Worm (Caenorhabditis elegans) whole organism, L2 larva: ENCODE results near the gene kcmf-1.

ENCODE experiments used
- C34F6.9 ChIP-seq: fragments of 150-350 bp; optimal IDR thresholded peaks from 2 replicates; lab custom pipeline; 2014; ENCODE audit warnings: missing biosample characterization, missing genetic modification characterization
- F13H6.1 ChIP-seq: sonication (generic microtip); optimal IDR thresholded peaks from 2 replicates; lab custom pipeline; 2016; ENCODE audit warnings: missing genetic modification characterization, missing compliant biosample characterization
- Y55F3AM.14 ChIP-seq: fragments of 200-800 bp; sonication (Bioruptor generic); optimal IDR thresholded peaks from 2 replicates; lab custom pipeline; 2018; ENCODE audit warnings: mild to moderate bottlenecking, missing genetic modification characterization, missing compliant biosample characterization
- ZK546.5 ChIP-seq: sonication (generic microtip); optimal IDR thresholded peaks from 2 replicates; lab custom pipeline; 2017; ENCODE audit warnings: missing biosample characterization, missing genetic modification characterization
- aly-2 ChIP-seq: fragments of 150-350 bp; optimal IDR thresholded peaks from 2 replicates; lab custom pipeline; 2014; ENCODE audit warnings: missing biosample characterization, missing genetic modification characterization
- ama-1 ChIP-seq: fragments of 150-350 bp; optimal IDR thresholded peaks from 2 replicates; lab custom pipeline; 2018; ENCODE audit warnings: inconsistent platforms
- blmp-1 ChIP-seq: sonication (generic microtip); optimal IDR thresholded peaks from 2 replicates; lab custom pipeline; 2017; ENCODE audit warnings: missing genetic modification characterization, mild to moderate bottlenecking, missing compliant biosample characterization, antibody characterized with exemption, moderate library complexity; ENCODE audit not compliant: insufficient read depth
- ceh-16 ChIP-seq: fragments of 150-350 bp; optimal IDR thresholded peaks from 2 replicates; lab custom pipeline; 2014; ENCODE audit warnings: missing biosample characterization, missing genetic modification characterization
- ceh-82 ChIP-seq: fragments of 150-350 bp; optimal IDR thresholded peaks from 2 replicates; lab custom pipeline; 2014; ENCODE audit warnings: missing biosample characterization, missing genetic modification characterization
- dmd-4 ChIP-seq: sonication (generic microtip); optimal IDR thresholded peaks from 2 replicates; lab custom pipeline; 2017; ENCODE audit warnings: missing biosample characterization, missing genetic modification characterization
- egl-27 ChIP-seq: sonication (generic microtip); optimal IDR thresholded peaks from 3 replicates; lab custom pipeline; 2017; ENCODE audit warnings: missing biosample characterization, missing genetic modification reagents, missing genetic modification characterization
- elt-3 ChIP-seq: sonication (generic microtip); optimal IDR thresholded peaks from 2 replicates; lab custom pipeline; 2017; ENCODE audit warnings: missing biosample characterization, missing genetic modification characterization
- gmeb-1 ChIP-seq: fragments of 150-350 bp; optimal IDR thresholded peaks from 2 replicates; lab custom pipeline; 2014; ENCODE audit warnings: missing biosample characterization, missing genetic modification characterization
- lin-11 ChIP-seq: fragments of 150-350 bp; sonication (generic microtip); optimal IDR thresholded peaks from 2 replicates; lab custom pipeline; 2014; ENCODE audit warnings: missing biosample characterization, missing genetic modification characterization, inconsistent platforms, mixed read lengths
- lsy-2 ChIP-seq, 2 experiments: fragments of 150-350 bp in 1 of 2; sonication (generic microtip) in 1 of 2; optimal IDR thresholded peaks; 2 replicates each; lab custom pipeline; 2014 to 2017; ENCODE audit warnings: missing biosample characterization in 2 of 2, missing genetic modification characterization in 2 of 2
- mab-5 ChIP-seq: fragments of 150-350 bp; optimal IDR thresholded peaks from 2 replicates; lab custom pipeline; 2014; ENCODE audit warnings: missing biosample characterization, missing genetic modification characterization
- mbf-1 ChIP-seq: sonication (generic microtip); optimal IDR thresholded peaks from 2 replicates; lab custom pipeline; 2017; ENCODE audit warnings: missing biosample characterization, missing genetic modification characterization
- nhr-10 ChIP-seq: sonication (generic microtip); optimal IDR thresholded peaks from 2 replicates; lab custom pipeline; 2017; ENCODE audit warnings: missing biosample characterization, missing genetic modification characterization
- nhr-11 ChIP-seq: fragments of 150-350 bp; optimal IDR thresholded peaks from 2 replicates; lab custom pipeline; 2014; ENCODE audit warnings: missing biosample characterization, missing genetic modification characterization
- nhr-12 ChIP-seq: fragments of 150-350 bp; optimal IDR thresholded peaks from 2 replicates; lab custom pipeline; 2014; ENCODE audit warnings: missing biosample characterization, missing genetic modification characterization
- nhr-21 ChIP-seq: fragments of 150-350 bp; optimal IDR thresholded peaks from 2 replicates; lab custom pipeline; 2014; ENCODE audit warnings: missing biosample characterization, missing genetic modification characterization
- nhr-23 ChIP-seq: fragments of 150-350 bp; optimal IDR thresholded peaks from 2 replicates; lab custom pipeline; 2014; ENCODE audit warnings: missing biosample characterization, missing genetic modification reagents, missing genetic modification characterization
- nhr-25 ChIP-seq: fragments of 150-350 bp; sonication (generic microtip); optimal IDR thresholded peaks from 3 replicates; lab custom pipeline; 2014; ENCODE audit warnings: missing biosample characterization, missing genetic modification characterization
- nhr-6 ChIP-seq: fragments of 150-350 bp; optimal IDR thresholded peaks from 2 replicates; lab custom pipeline; 2014; ENCODE audit warnings: missing biosample characterization, missing genetic modification characterization
- nhr-77 ChIP-seq: fragments of 150-350 bp; optimal IDR thresholded peaks from 2 replicates; lab custom pipeline; 2014; ENCODE audit warnings: missing biosample characterization, missing genetic modification characterization
- peb-1 ChIP-seq: fragments of 150-350 bp; optimal IDR thresholded peaks from 2 replicates; lab custom pipeline; 2014; ENCODE audit warnings: missing biosample characterization, missing genetic modification characterization
- skn-1 ChIP-seq: sonication (generic microtip); optimal IDR thresholded peaks from 2 replicates; lab custom pipeline; 2017; ENCODE audit warnings: missing biosample characterization, missing genetic modification characterization
- sma-3 ChIP-seq: sonication (generic microtip); optimal IDR thresholded peaks from 2 replicates; lab custom pipeline; 2016; ENCODE audit warnings: missing genetic modification reagents, missing genetic modification characterization, missing compliant biosample characterization
- sma-9 ChIP-seq, 2 experiments: fragments of 150-350 bp in 1 of 2; sonication (generic microtip) in 1 of 2; optimal IDR thresholded peaks; 2 replicates each; lab custom pipeline; 2014 to 2016; ENCODE audit warnings: missing genetic modification characterization in 2 of 2, mild to moderate bottlenecking in 1 of 2, missing biosample characterization in 1 of 2, missing compliant biosample characterization in 1 of 2, missing genetic modification reagents in 1 of 2, moderate library complexity in 1 of 2
- unc-62 ChIP-seq: fragments of 150-350 bp; optimal IDR thresholded peaks from 2 replicates; lab custom pipeline; 2014; ENCODE audit warnings: missing biosample characterization, missing genetic modification reagents, missing genetic modification characterization
- ztf-1 ChIP-seq: fragments of 200-800 bp; sonication (Bioruptor generic); conservative IDR thresholded peaks from 2 replicates; pipeline ENCODE4 v1.3.6; 2022; ENCODE audit warnings: missing genetic modification characterization, missing compliant biosample characterization

Gene kcmf-1

ce11 chrIII:7832473-7832872, 3.3 kb downstream of the kcmf-1 start:
- no peak for TF ChIP-seq dmd-4 (tag; lab: Kevin White, UChicago)
- TF ChIP-seq Y55F3AM.14 (GFP tag; lab: Kevin White, UChicago): no peak
- TF ChIP-seq mbf-1 (tag; lab: Kevin White, UChicago): no peak
- no peak for TF ChIP-seq sma-9 (GFP tag; optimal IDR thresholded peaks at IDR 0.05; lab: Kevin White, UChicago)
- TF ChIP-seq sma-9 (tag; optimal IDR thresholded peaks at IDR 0.05; lab: Kevin White, UChicago): no peak
- TF ChIP-seq lin-11 (tag; lab: Kevin White, UChicago): no peak
- no peak for TF ChIP-seq C34F6.9 (tag; lab: Kevin White, UChicago)
- TF ChIP-seq elt-3 (tag; lab: Kevin White, UChicago): no peak
- TF ChIP-seq nhr-25: no peak
- no peak for TF ChIP-seq peb-1 (tag; lab: Kevin White, UChicago)
- no peak for TF ChIP-seq gmeb-1 (tag; lab: Kevin White, UChicago)
- no peak for TF ChIP-seq nhr-77 (tag; lab: Kevin White, UChicago)
- no peak for TF ChIP-seq F13H6.1 (tag; lab: Kevin White, UChicago)

ce11 chrIII:7834848-7835247, 5.6 kb downstream of the kcmf-1 start:
- no peak for TF ChIP-seq aly-2 (tag; lab: Kevin White, UChicago)
- no peak for TF ChIP-seq peb-1 (tag; lab: Kevin White, UChicago)
- no peak for TF ChIP-seq nhr-11 (tag; lab: Kevin White, UChicago)
- TF ChIP-seq nhr-77 (tag; lab: Kevin White, UChicago): no peak
- TF ChIP-seq gmeb-1 (tag; lab: Kevin White, UChicago): no peak
- no peak for TF ChIP-seq ztf-1
- TF ChIP-seq ceh-16 (tag; lab: Kevin White, UChicago): no peak
- TF ChIP-seq blmp-1 (tag; lab: Kevin White, UChicago): no peak
- TF ChIP-seq dmd-4 (tag; lab: Kevin White, UChicago): no peak
- no peak for TF ChIP-seq nhr-21 (tag; lab: Kevin White, UChicago)
- no peak for TF ChIP-seq ama-1
- TF ChIP-seq unc-62 (GFP tag; lab: Kevin White, UChicago): no peak
- no peak for TF ChIP-seq ZK546.5 (tag; lab: Kevin White, UChicago)
- TF ChIP-seq skn-1 (tag; lab: Kevin White, UChicago): no peak
- TF ChIP-seq nhr-6: no peak
- no peak for TF ChIP-seq nhr-10 (tag; lab: Kevin White, UChicago)

ce11 chrIII:7835684-7836083, 6.5 kb downstream of the kcmf-1 start:
- TF ChIP-seq sma-9 (GFP tag; optimal IDR thresholded peaks at IDR 0.05; lab: Kevin White, UChicago): peak; percentile 38
- TF ChIP-seq sma-9 (tag; optimal IDR thresholded peaks at IDR 0.05; lab: Kevin White, UChicago): no peak
- TF ChIP-seq mab-5 (tag; lab: Kevin White, UChicago): no peak

- no peak for TF ChIP-seq nhr-21 (tag; lab: Kevin White, UChicago)
- TF ChIP-seq nhr-12 (tag; lab: Kevin White, UChicago): no peak
- TF ChIP-seq elt-3 (tag; lab: Kevin White, UChicago): no peak
- no peak for TF ChIP-seq sma-3
- TF ChIP-seq ceh-82 (tag; lab: Kevin White, UChicago): no peak
- TF ChIP-seq egl-27 (tag; lab: Kevin White, UChicago): no peak
- no peak for TF ChIP-seq mbf-1 (tag; lab: Kevin White, UChicago)
- TF ChIP-seq nhr-23 (tag; lab: Kevin White, UChicago): no peak
- no peak for TF ChIP-seq nhr-11 (tag; lab: Kevin White, UChicago)
- TF ChIP-seq nhr-25: no peak
- no peak for TF ChIP-seq lsy-2 (tag; optimal IDR thresholded peaks at IDR 0.05; lab: Kevin White, UChicago)
- TF ChIP-seq, all 48 proteins: peak for 0
Observed at ce11 chrIII:7837567-7837966, 8.4 kb downstream of the kcmf-1 start.

- TF ChIP-seq Y55F3AM.14 (GFP tag; lab: Kevin White, UChicago) (no peak), sma-9 (GFP tag; optimal IDR thresholded peaks at IDR 0.05; lab: Kevin White, UChicago) (peak; percentile 1), sma-9 (tag; optimal IDR thresholded peaks at IDR 0.05; lab: Kevin White, UChicago) (no peak)
Observed at ce11 chrIII:7838907-7839642, 9.9 kb downstream of the kcmf-1 start, which contains the start of gene ceh-23. TSS of gene ceh-23 (plus strand) at chrIII:7839592.
